Fruit fly (Drosophila melanogaster) whole organism, pupa: ENCODE results near the gene Veneno.

Experiments used
- CG10348 ChIP-seq: fragments of 200-800 bp; sonication (Bioruptor generic); IDR thresholded peaks from 2 replicates; pipeline ENCODE4 v1.3.6; 2022; ENCODE audit warnings: missing biosample characterization, missing genetic modification characterization
- CG15710 ChIP-seq: fragments of 200-800 bp; sonication (Bioruptor generic); optimal IDR thresholded peaks from 2 replicates; lab custom pipeline; 2018; ENCODE audit warnings: missing biosample characterization, mild to moderate bottlenecking, missing genetic modification characterization, moderate library complexity
- CG32121 ChIP-seq: fragments of 200-800 bp; sonication (Bioruptor generic); IDR thresholded peaks from 2 replicates; pipeline ENCODE4 v1.3.6; 2022; ENCODE audit warnings: missing biosample characterization, missing genetic modification characterization
- CG34367 ChIP-seq: fragments of 200-800 bp; sonication (Bioruptor generic); optimal IDR thresholded peaks from 2 replicates; lab custom pipeline; 2018; ENCODE audit warnings: missing biosample characterization, mild to moderate bottlenecking, missing genetic modification characterization
- CG4496 ChIP-seq: fragments of 200-800 bp; sonication (Bioruptor generic); IDR thresholded peaks from 3 replicates; pipeline ENCODE4 v1.3.6; 2022; ENCODE audit warnings: missing biosample characterization, missing genetic modification characterization
- CG8159 ChIP-seq: fragments of 200-800 bp; sonication (Bioruptor generic); optimal IDR thresholded peaks from 3 replicates; lab custom pipeline; 2018; ENCODE audit warnings: missing biosample characterization, mild to moderate bottlenecking, missing genetic modification characterization, moderate library complexity
- CG8301 ChIP-seq: fragments of 200-800 bp; sonication (Bioruptor generic); optimal IDR thresholded peaks from 2 replicates; lab custom pipeline; 2018; ENCODE audit warnings: missing biosample characterization, mild to moderate bottlenecking, missing genetic modification characterization
- D1 ChIP-seq: fragments of 200-800 bp; sonication (Bioruptor generic); optimal IDR thresholded peaks from 2 replicates; lab custom pipeline; 2018; ENCODE audit warnings: missing biosample characterization, mild to moderate bottlenecking, missing genetic modification characterization, moderate library complexity
- EcR ChIP-seq: fragments of 200-800 bp; sonication (Bioruptor generic); optimal IDR thresholded peaks from 3 replicates; lab custom pipeline; 2019; ENCODE audit warnings: missing biosample characterization, missing genetic modification characterization, mild to moderate bottlenecking, moderate library complexity, missing genetic modification reagents
- Snoo ChIP-seq: fragments of 200-800 bp; sonication (Bioruptor generic); optimal IDR thresholded peaks from 3 replicates; lab custom pipeline; 2017; ENCODE audit warnings: missing biosample characterization, mild to moderate bottlenecking, missing genetic modification characterization, inconsistent platforms
- fd96Ca ChIP-seq: fragments of 200-800 bp; sonication (Bioruptor generic); IDR thresholded peaks from 3 replicates; pipeline ENCODE4 v1.3.6; 2022; ENCODE audit warnings: missing biosample characterization, missing genetic modification characterization
- gl ChIP-seq: fragments of 200-800 bp; sonication (Bioruptor generic); optimal IDR thresholded peaks from 2 replicates; lab custom pipeline; 2018; ENCODE audit warnings: missing biosample characterization, mild to moderate bottlenecking, missing genetic modification characterization

- TF ChIP-seq CG10348 (GFP tag; lab: Robert Waterston, UW): no peak
- TF ChIP-seq fd96Ca: no peak
- no peak for TF ChIP-seq D1 (tag; lab: Kevin White, UChicago)
- no peak for TF ChIP-seq gl (tag; lab: Kevin White, UChicago)
- no peak for TF ChIP-seq CG4496 (GFP tag; lab: Robert Waterston, UW)
- TF ChIP-seq CG8301: no peak
- TF ChIP-seq EcR (GFP tag; lab: Kevin White, UChicago): no peak
- no peak for TF ChIP-seq Snoo
- no peak for TF ChIP-seq CG34367 (tag; lab: Kevin White, UChicago)
- TF ChIP-seq CG8159 (tag; lab: Kevin White, UChicago): no peak
- TF ChIP-seq CG32121: no peak; the same call in 1 of the 2 replicates
- TF ChIP-seq CG15710 (tag; lab: Kevin White, UChicago): no peak
These were observed 9.2 kb downstream of the Veneno start for dm6 chr3R:8352961-8353728.
